Worm (Caenorhabditis elegans): ENCODE data around the gene dpy-28.
A peak's percentile ranks its signal among the peaks of the same experiment; 100 is the strongest.

The dpy-28 gene

DNA sequence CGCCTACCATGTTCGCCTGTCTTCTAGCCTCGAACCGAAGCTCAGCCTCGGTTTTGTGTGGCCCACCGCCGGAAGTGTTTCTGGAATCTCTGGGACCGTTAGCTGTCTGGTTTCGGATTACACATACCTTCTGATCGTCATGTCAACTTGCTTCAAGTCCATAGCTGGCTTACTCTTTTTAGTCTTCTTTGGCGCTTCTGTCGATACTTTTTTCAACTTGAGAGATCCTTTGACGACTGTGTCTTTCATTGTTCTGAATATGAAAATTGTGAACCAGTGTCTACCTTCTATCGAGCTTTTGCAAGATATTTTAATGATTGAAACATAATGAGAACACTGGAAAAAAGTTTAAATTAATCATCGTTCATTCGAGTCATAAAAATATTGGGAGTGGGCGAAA lies 22.4 kb upstream of the dpy-28 start, which contains the start of gene K01G5.8:
Gene K01G5.8, minus strand, starts transcription at position 255 of the 400 bp plus-strand sequence.
- TF ChIP-seq F39B2.1 (GFP tag; IDR thresholded peaks at IDR 0.05) = 0 out of 2 replicates have a peak, but pooled peaks have one; percentile 11
- peak; percentile 48 for TF ChIP-seq F49E8.2 (tag; optimal IDR thresholded peaks at IDR 0.05; ENCODE audit: insufficient read depth)
- TF ChIP-seq egl-44 (GFP tag; IDR thresholded peaks at IDR 0.05) = no peak
- no peak for TF ChIP-seq Y56A3A.18 (GFP tag; IDR thresholded peaks at IDR 0.05)
- TF ChIP-seq efl-1 (GFP tag; optimal IDR thresholded peaks at IDR 0.05) = peak; percentile 20
- peak; percentile 6; the same call in 1 of the 2 replicates for TF ChIP-seq mcd-1 (GFP tag; IDR thresholded peaks at IDR 0.05)
- TF ChIP-seq ceh-58 (GFP tag; IDR thresholded peaks at IDR 0.05) = 0 out of 2 replicates have a peak, but pooled peaks have one; percentile 42
- no peak for TF ChIP-seq attf-5 (GFP tag; optimal IDR thresholded peaks at IDR 0.05)
- TF ChIP-seq ccch-3 (GFP tag; optimal IDR thresholded peaks at IDR 0.05) = no peak
- no peak for TF ChIP-seq ztf-26 (tag; optimal IDR thresholded peaks at IDR 0.05)
- no peak for TF ChIP-seq nhr-179 (tag; optimal IDR thresholded peaks at IDR 0.05)
- no peak for TF ChIP-seq B0035.1 (tag; optimal IDR thresholded peaks at IDR 0.05)
- TF ChIP-seq ceh-27 (GFP tag; optimal IDR thresholded peaks at IDR 0.05) = no peak
- no peak for TF ChIP-seq dox-1 (GFP tag; IDR thresholded peaks at IDR 0.05)
- TF ChIP-seq ama-1 (optimal IDR thresholded peaks at IDR 0.05) = peak; percentile 60
- peak in 1 of 2 experiments; percentile 10 for TF ChIP-seq ama-1 (GFP tag; optimal IDR thresholded peaks at IDR 0.05)
- TF ChIP-seq K11D2.4 (GFP tag; IDR thresholded peaks at IDR 0.05) = no peak
- no peak for TF ChIP-seq athp-1 (tag; optimal IDR thresholded peaks at IDR 0.05)
- TF ChIP-seq Y53G8AR.9 (GFP tag; conservative IDR thresholded peaks at IDR 0.05) = peak; percentile 61; the same call in 1 of the 2 replicates
- TF ChIP-seq lin-35 (GFP tag; optimal IDR thresholded peaks at IDR 0.05) = no peak
- no peak for TF ChIP-seq fkh-3 (tag; optimal IDR thresholded peaks at IDR 0.05)
- peak; percentile 46 for TF ChIP-seq tlf-1 (GFP tag; optimal IDR thresholded peaks at IDR 0.05)
- 0 out of 2 replicates have a peak, but pooled peaks have one; percentile 38 for TF ChIP-seq ekl-4 (GFP tag; IDR thresholded peaks at IDR 0.05)
- TF ChIP-seq B0261.1 (tag; optimal IDR thresholded peaks at IDR 0.05) = no peak
- no peak for TF ChIP-seq gei-17 (GFP tag; optimal IDR thresholded peaks at IDR 0.05)
- no peak for TF ChIP-seq lsl-1 (GFP tag; optimal IDR thresholded peaks at IDR 0.05)
- TF ChIP-seq snpc-4 (GFP tag; optimal IDR thresholded peaks at IDR 0.05) = no peak
- no peak for TF ChIP-seq snpc-4 (tag; optimal IDR thresholded peaks at IDR 0.05)
- 0 out of 2 replicates have a peak, but pooled peaks have one; percentile 30 for TF ChIP-seq Y67H2A.10 (GFP tag; conservative IDR thresholded peaks at IDR 0.05)
- no peak for TF ChIP-seq ztf-22 (GFP tag; optimal IDR thresholded peaks at IDR 0.05)
- no peak for TF ChIP-seq nfya-2 (GFP tag; IDR thresholded peaks at IDR 0.05)
- peak; percentile 28; the same call in 1 of the 2 replicates for TF ChIP-seq F33H1.4 (GFP tag; IDR thresholded peaks at IDR 0.05)
- no peak for TF ChIP-seq pbrm-1 (GFP tag; IDR thresholded peaks at IDR 0.05)
- no peak; the same call in 1 of the 2 replicates for TF ChIP-seq cebp-1 (GFP tag; IDR thresholded peaks at IDR 0.05)
- TF ChIP-seq cebp-1 (tag; optimal IDR thresholded peaks at IDR 0.05) = peak; percentile 9
- no peak for TF ChIP-seq dpl-1 (GFP tag; optimal IDR thresholded peaks at IDR 0.05)
- peak; percentile 50; the same call in 1 of the 2 replicates for TF ChIP-seq D2030.7 (GFP tag; IDR thresholded peaks at IDR 0.05)
- peak; percentile 66 for TF ChIP-seq hsf-1 (GFP tag; IDR thresholded peaks at IDR 0.05)
- no peak for TF ChIP-seq egrh-3 (GFP tag; IDR thresholded peaks at IDR 0.05)
- no peak for TF ChIP-seq rec-8 (tag; optimal IDR thresholded peaks at IDR 0.05)
- TF ChIP-seq rcor-1 (GFP tag; IDR thresholded peaks at IDR 0.05) = 0 out of 2 replicates have a peak, but pooled peaks have one; percentile 29
- no peak for TF ChIP-seq attf-3 (GFP tag; conservative IDR thresholded peaks at IDR 0.05)
- 0 out of 2 replicates have a peak, but pooled peaks have one; percentile 11 for TF ChIP-seq ceh-100 (GFP tag; IDR thresholded peaks at IDR 0.05)
- TF ChIP-seq snpc-1.3 (tag; optimal IDR thresholded peaks at IDR 0.05; ENCODE audit: insufficient read depth) = peak; percentile 54
- TF ChIP-seq ztf-3 (GFP tag; optimal IDR thresholded peaks at IDR 0.05) = no peak
- peak; percentile 26; the same call in 1 of the 2 replicates for TF ChIP-seq B0336.3 (GFP tag; IDR thresholded peaks at IDR 0.05)
- TF ChIP-seq lin-26 (GFP tag; IDR thresholded peaks at IDR 0.05) = peak; percentile 41; the same call in 1 of the 2 replicates
- peak; percentile 14 for TF ChIP-seq nhr-27 (tag; optimal IDR thresholded peaks at IDR 0.05)
